Worm (Caenorhabditis elegans): ENCODE results near the gene K05D4.9.

K05D4.9 gene

ce11 chrV:16194639-16195038, 23.0 kb upstream of the K05D4.9 start, which contains the start of gene rabr-4:
rabr-4 (plus strand) TSS chrV:16194939.
- TF ChIP-seq dao-5 (tag; optimal IDR thresholded peaks at IDR 0.05) (no peak), him-1 (tag; optimal IDR thresholded peaks at IDR 0.05) (no peak), W03F9.2 (tag; optimal IDR thresholded peaks at IDR 0.05) (no peak)

ce11 chrV:16192114-16192513, 20.5 kb upstream of the K05D4.9 start, which contains the start of gene srh-279:
srh-279 (plus strand) TSS chrV:16192414.
- TF ChIP-seq W03F9.2 (tag; optimal IDR thresholded peaks at IDR 0.05): no peak
- no peak for TF ChIP-seq him-1 (tag; optimal IDR thresholded peaks at IDR 0.05)
- TF ChIP-seq dao-5 (tag; optimal IDR thresholded peaks at IDR 0.05): no peak

- TF ChIP-seq dao-5 (tag; optimal IDR thresholded peaks at IDR 0.05) (no peak), him-1 (tag; optimal IDR thresholded peaks at IDR 0.05) (no peak)
These were observed 18.9 kb upstream of the K05D4.9 start, which contains the start of gene srh-281 for ce11 chrV:16190485-16190884. srh-281 (plus strand) TSS chrV:16190785.

ce11 chrV:16183357-16183756, 11.7 kb upstream of the K05D4.9 start, which contains the start of gene srz-14:
srz-14 (plus strand) TSS chrV:16183657.
- TF ChIP-seq W03F9.2 (tag; optimal IDR thresholded peaks at IDR 0.05) (no peak), dao-5 (tag; optimal IDR thresholded peaks at IDR 0.05) (no peak), him-1 (tag; optimal IDR thresholded peaks at IDR 0.05) (no peak)

- TF ChIP-seq him-1 (tag; optimal IDR thresholded peaks at IDR 0.05) (no peak), W03F9.2 (tag; optimal IDR thresholded peaks at IDR 0.05) (no peak), dao-5 (tag; optimal IDR thresholded peaks at IDR 0.05) (no peak)
These were observed 11.3 kb upstream of the K05D4.9 start, which contains the start of gene srh-277 for ce11 chrV:16182918-16183317. srh-277 (plus strand) TSS chrV:16183218.

- TF ChIP-seq W03F9.2 (tag; optimal IDR thresholded peaks at IDR 0.05) (no peak), him-1 (tag; optimal IDR thresholded peaks at IDR 0.05) (no peak), dao-5 (tag; optimal IDR thresholded peaks at IDR 0.05) (no peak)
These were observed 10.5 kb upstream of the K05D4.9 start, which contains the start of gene srz-13 for ce11 chrV:16182110-16182509. srz-13 (plus strand) TSS chrV:16182410.

ce11 chrV:16180350-16180749, 8.7 kb upstream of the K05D4.9 start, which contains the start of gene str-106:
str-106 (plus strand) TSS chrV:16180650.
- TF ChIP-seq W03F9.2 (tag; optimal IDR thresholded peaks at IDR 0.05) (no peak), dao-5 (tag; optimal IDR thresholded peaks at IDR 0.05) (no peak)

- no peak for TF ChIP-seq him-1 (tag; optimal IDR thresholded peaks at IDR 0.05)
- TF ChIP-seq dao-5 (tag; optimal IDR thresholded peaks at IDR 0.05): no peak
- TF ChIP-seq W03F9.2 (tag; optimal IDR thresholded peaks at IDR 0.05): no peak
These were observed 4.1 kb upstream of the K05D4.9 start, which contains the start of gene cyp-33D1 for ce11 chrV:16175757-16176156. cyp-33D1 (minus strand) TSS chrV:16175857.

ce11 chrV:16175227-16175626, 3.6 kb upstream of the K05D4.9 start:
- TF ChIP-seq him-1 (tag; optimal IDR thresholded peaks at IDR 0.05): no peak
- TF ChIP-seq dao-5 (tag; optimal IDR thresholded peaks at IDR 0.05): no peak
- TF ChIP-seq W03F9.2 (tag; optimal IDR thresholded peaks at IDR 0.05): no peak

ce11 chrV:16174109-16174508, 2.5 kb upstream of the K05D4.9 start:
- no peak for TF ChIP-seq W03F9.2 (tag; optimal IDR thresholded peaks at IDR 0.05)
- no peak for TF ChIP-seq dao-5 (tag; optimal IDR thresholded peaks at IDR 0.05)
- no peak for TF ChIP-seq him-1 (tag; optimal IDR thresholded peaks at IDR 0.05)

ce11 chrV:16169026-16169425, 2.6 kb downstream of the K05D4.9 start, which contains the start of gene str-111:
str-111 (minus strand) TSS chrV:16169126.
- no peak for TF ChIP-seq him-1 (tag; optimal IDR thresholded peaks at IDR 0.05)
- TF ChIP-seq W03F9.2 (tag; optimal IDR thresholded peaks at IDR 0.05): no peak
- TF ChIP-seq dao-5 (tag; optimal IDR thresholded peaks at IDR 0.05): no peak

- TF ChIP-seq W03F9.2 (tag; optimal IDR thresholded peaks at IDR 0.05) (no peak), dao-5 (tag; optimal IDR thresholded peaks at IDR 0.05) (no peak), him-1 (tag; optimal IDR thresholded peaks at IDR 0.05) (no peak)
These were observed 5.7 kb downstream of the K05D4.9 start, which contains the start of gene str-108 for ce11 chrV:16165936-16166335. str-108 (plus strand) TSS chrV:16166236.

ce11 chrV:16163719-16164118, 7.9 kb downstream of the K05D4.9 start, which contains the start of gene F10A3.12:
F10A3.12 (plus strand) TSS chrV:16164019.
- TF ChIP-seq W03F9.2 (tag; optimal IDR thresholded peaks at IDR 0.05) (no peak), dao-5 (tag; optimal IDR thresholded peaks at IDR 0.05) (no peak), him-1 (tag; optimal IDR thresholded peaks at IDR 0.05) (no peak)

ce11 chrV:16162124-16162735, 9.4 kb downstream of the K05D4.9 start, which contains the start of the genes str-109 and F10A3.11:
str-109 (minus strand) TSS chrV:16162224.
F10A3.11 (plus strand) TSS chrV:16162685.
- TF ChIP-seq dao-5 (tag; optimal IDR thresholded peaks at IDR 0.05) (no peak), W03F9.2 (tag; optimal IDR thresholded peaks at IDR 0.05) (no peak), him-1 (tag; optimal IDR thresholded peaks at IDR 0.05) (no peak)

Measured in whole organism, L4/young adult.